Fruit fly (Drosophila melanogaster) whole organism, adult: ENCODE results near the gene Jon74E.

Experiments
- CG11617 ChIP-seq: fragments of 200-800 bp; sonication (Bioruptor generic); optimal IDR thresholded peaks from 2 replicates; lab custom pipeline; 2017; ENCODE audit warnings: mild to moderate bottlenecking, missing biosample characterization, missing genetic modification reagents, missing genetic modification characterization
- CG12768 ChIP-seq: fragments of 200-800 bp; sonication (Bioruptor generic); optimal IDR thresholded peaks from 2 replicates; lab custom pipeline; 2017; ENCODE audit warnings: missing biosample characterization, missing genetic modification characterization, mild to moderate bottlenecking, moderate library complexity, missing genetic modification reagents
- CG14711 ChIP-seq: fragments of 200-800 bp; sonication (Bioruptor generic); optimal IDR thresholded peaks from 2 replicates; lab custom pipeline; 2018; ENCODE audit warnings: missing biosample characterization, mild to moderate bottlenecking, missing genetic modification characterization, moderate library complexity
- CG1620 ChIP-seq: fragments of 200-800 bp; sonication (Bioruptor generic); optimal IDR thresholded peaks from 2 replicates; lab custom pipeline; 2016; ENCODE audit warnings: missing biosample characterization, missing genetic modification characterization
- CG33017 ChIP-seq: fragments of 200-800 bp; sonication (Bioruptor generic); optimal IDR thresholded peaks from 2 replicates; lab custom pipeline; 2018; ENCODE audit warnings: missing biosample characterization, mild to moderate bottlenecking, missing genetic modification characterization, moderate library complexity
- CG5204 ChIP-seq: fragments of 200-800 bp; sonication (Bioruptor generic); optimal IDR thresholded peaks from 2 replicates; lab custom pipeline; 2016; ENCODE audit warnings: missing biosample characterization, missing genetic modification characterization
- CG7045 ChIP-seq: fragments of 200-800 bp; sonication (Bioruptor generic); optimal IDR thresholded peaks from 2 replicates; lab custom pipeline; 2017; ENCODE audit warnings: missing biosample characterization, mild to moderate bottlenecking, missing genetic modification characterization
- CG7101 ChIP-seq: fragments of 200-800 bp; sonication (Bioruptor generic); optimal IDR thresholded peaks from 2 replicates; lab custom pipeline; 2018; ENCODE audit warnings: missing biosample characterization, mild to moderate bottlenecking, missing genetic modification characterization, moderate library complexity
- Clk ChIP-seq: fragments of 200-800 bp; sonication (Bioruptor generic); optimal IDR thresholded peaks from 2 replicates; lab custom pipeline; 2017; ENCODE audit warnings: missing biosample characterization, missing genetic modification characterization
- Crg-1 ChIP-seq: fragments of 200-800 bp; sonication (Bioruptor generic); optimal IDR thresholded peaks from 2 replicates; lab custom pipeline; 2016; ENCODE audit warnings: missing biosample characterization, missing genetic modification characterization
- Hr96 ChIP-seq: fragments of 200-800 bp; sonication (Bioruptor generic); optimal IDR thresholded peaks from 2 replicates; lab custom pipeline; 2016; ENCODE audit warnings: missing biosample characterization, missing genetic modification characterization
- Mnt ChIP-seq: fragments of 200-800 bp; sonication (Bioruptor generic); optimal IDR thresholded peaks from 2 replicates; lab custom pipeline; 2016; ENCODE audit warnings: missing biosample characterization, mild to moderate bottlenecking, missing genetic modification characterization
- bab1 ChIP-seq: fragments of 200-800 bp; sonication (Bioruptor generic); optimal IDR thresholded peaks from 3 replicates; lab custom pipeline; 2019; ENCODE audit warnings: missing biosample characterization, mild to moderate bottlenecking, missing genetic modification characterization, moderate library complexity
- cic ChIP-seq: fragments of 200-800 bp; sonication (Bioruptor generic); optimal IDR thresholded peaks from 2 replicates; lab custom pipeline; 2017; ENCODE audit warnings: missing biosample characterization, mild to moderate bottlenecking, missing genetic modification characterization, moderate library complexity
- cnc ChIP-seq, 2 experiments: fragments of >200 bp; optimal IDR thresholded peaks; 2 replicates each; lab custom pipeline; 2017
- kay ChIP-seq: fragments of 200-800 bp; sonication (Bioruptor generic); peaks from one replicate; lab custom pipeline; 2016; ENCODE audit warnings: missing biosample characterization, missing genetic modification characterization, borderline replicate concordance
- ovo ChIP-seq: fragments of 200-800 bp; sonication (Bioruptor generic); optimal IDR thresholded peaks from 2 replicates; lab custom pipeline; 2016; ENCODE audit warnings: missing biosample characterization, missing genetic modification characterization
- pad ChIP-seq: fragments of 200-800 bp; sonication (Bioruptor generic); optimal IDR thresholded peaks from 3 replicates; lab custom pipeline; 2017; ENCODE audit warnings: missing biosample characterization, missing genetic modification characterization, mild to moderate bottlenecking, moderate library complexity, missing genetic modification reagents
- tj ChIP-seq: fragments of 200-800 bp; sonication (Bioruptor generic); optimal IDR thresholded peaks from 3 replicates; lab custom pipeline; 2017; ENCODE audit warnings: missing biosample characterization, mild to moderate bottlenecking, missing genetic modification characterization, moderate library complexity
- toe ChIP-seq: fragments of 200-800 bp; sonication (Bioruptor generic); optimal IDR thresholded peaks from 2 replicates; lab custom pipeline; 2016; ENCODE audit warnings: missing biosample characterization, missing genetic modification characterization

Jon74E gene

DNA sequence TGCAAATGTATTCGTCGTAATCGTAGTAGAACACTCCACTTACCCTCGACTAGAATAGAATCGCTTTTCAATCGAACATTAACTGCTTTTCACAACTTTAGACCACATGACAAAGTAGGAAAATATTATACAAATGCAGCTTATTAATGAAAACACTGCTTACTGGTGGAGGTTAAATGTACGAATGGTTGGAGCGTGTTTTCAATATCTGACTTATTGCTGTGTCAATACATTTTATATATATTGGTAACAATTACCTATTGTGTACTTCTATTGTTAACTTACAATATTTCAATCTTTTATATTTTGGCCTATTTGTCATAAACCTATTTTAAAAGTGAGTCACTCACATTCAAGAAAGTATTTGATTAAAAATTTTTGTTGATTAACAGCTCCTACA lies 8.9 kb downstream of the Jon74E start:
- TF ChIP-seq cic (GFP tag; lab: Kevin White, UChicago) (peak; percentile 50), Hr96 (GFP tag; lab: Kevin White, UChicago) (no peak), kay (GFP tag; lab: Kevin White, UChicago) (peak; percentile 93)

DNA sequence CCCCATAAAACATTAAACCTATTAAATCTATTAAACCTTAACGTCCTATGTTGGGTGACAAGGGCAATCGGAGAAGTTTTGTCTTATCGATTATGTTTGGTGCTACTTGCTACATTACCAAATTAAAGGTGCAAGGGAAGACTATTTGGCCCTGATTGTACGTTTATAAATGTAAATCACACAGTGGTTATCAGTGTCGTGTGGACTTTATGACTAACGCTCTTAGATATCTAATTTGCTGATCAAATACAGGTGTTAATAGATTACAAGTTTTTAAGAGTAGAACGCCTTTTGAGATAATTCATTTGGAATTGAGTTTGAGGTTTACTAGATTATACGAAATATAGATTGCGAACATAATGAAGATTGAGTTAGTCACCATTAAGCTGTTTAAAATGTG lies 10.0 kb downstream of the Jon74E start:
- TF ChIP-seq cnc (optimal IDR thresholded peaks at IDR 0.05; lab: Kevin White, UChicago): no peak
- TF ChIP-seq cic (GFP tag; lab: Kevin White, UChicago): peak; percentile 4

DNA sequence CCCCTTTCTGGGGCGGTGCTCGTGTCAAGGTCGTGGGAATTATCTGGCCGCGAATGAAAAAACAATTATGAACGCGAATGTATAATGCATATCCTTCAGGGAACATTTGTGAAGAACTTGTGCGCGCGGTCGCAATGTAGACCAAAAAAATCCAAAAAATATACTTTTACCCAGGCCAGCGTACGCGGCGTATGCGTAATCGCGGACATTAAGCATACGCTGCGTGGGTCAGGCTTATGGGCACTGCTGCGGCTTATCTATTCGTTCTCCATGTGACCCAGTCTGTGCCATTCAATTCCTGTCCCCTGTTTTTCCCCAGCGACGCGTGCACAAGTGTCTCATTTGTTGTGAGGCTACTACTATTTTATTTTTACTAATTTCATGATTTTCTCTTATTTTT lies 10.7 kb downstream of the Jon74E start:
- TF ChIP-seq Mnt: no peak
- no peak for TF ChIP-seq CG7045 (GFP tag; lab: Kevin White, UChicago)
- no peak for TF ChIP-seq tj (GFP tag; lab: Kevin White, UChicago)
- TF ChIP-seq Clk (GFP tag; lab: Kevin White, UChicago): no peak
- no peak for TF ChIP-seq Crg-1
- no peak for TF ChIP-seq CG7101 (tag; lab: Kevin White, UChicago)
- TF ChIP-seq CG5204 (GFP tag; lab: Kevin White, UChicago): no peak
- TF ChIP-seq CG33017 (tag; lab: Kevin White, UChicago): no peak
- no peak for TF ChIP-seq cnc (optimal IDR thresholded peaks at IDR 0.05; lab: Kevin White, UChicago)
- TF ChIP-seq pad (GFP tag; lab: Kevin White, UChicago): no peak
- TF ChIP-seq CG14711 (tag; lab: Kevin White, UChicago): no peak
- TF ChIP-seq CG11617: no peak
- TF ChIP-seq bab1 (GFP tag; lab: Kevin White, UChicago): no peak
- TF ChIP-seq CG1620 (GFP tag; lab: Kevin White, UChicago): no peak

DNA sequence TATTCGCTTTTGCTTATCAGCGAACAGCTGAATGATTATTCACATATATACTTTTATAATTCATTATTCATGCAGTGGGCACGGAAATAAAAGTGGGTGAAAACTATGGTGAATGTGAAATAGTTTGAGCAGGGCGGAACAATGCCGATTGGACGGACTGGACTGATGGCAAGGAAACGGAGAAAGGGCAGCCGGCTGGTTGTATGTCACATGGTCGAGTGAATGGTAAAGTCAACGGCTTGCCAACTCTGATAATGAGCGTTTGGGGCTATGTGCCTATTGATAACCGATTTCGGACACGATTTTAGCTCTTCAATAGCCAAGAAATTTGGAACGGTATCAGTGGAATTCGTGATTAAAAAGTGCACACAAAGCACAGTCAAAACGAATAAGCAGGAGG lies 13.2 kb downstream of the Jon74E start:
- peak; percentile 11 for TF ChIP-seq kay (GFP tag; lab: Kevin White, UChicago)
- TF ChIP-seq CG11617: no peak
- no peak for TF ChIP-seq Mnt

DNA sequence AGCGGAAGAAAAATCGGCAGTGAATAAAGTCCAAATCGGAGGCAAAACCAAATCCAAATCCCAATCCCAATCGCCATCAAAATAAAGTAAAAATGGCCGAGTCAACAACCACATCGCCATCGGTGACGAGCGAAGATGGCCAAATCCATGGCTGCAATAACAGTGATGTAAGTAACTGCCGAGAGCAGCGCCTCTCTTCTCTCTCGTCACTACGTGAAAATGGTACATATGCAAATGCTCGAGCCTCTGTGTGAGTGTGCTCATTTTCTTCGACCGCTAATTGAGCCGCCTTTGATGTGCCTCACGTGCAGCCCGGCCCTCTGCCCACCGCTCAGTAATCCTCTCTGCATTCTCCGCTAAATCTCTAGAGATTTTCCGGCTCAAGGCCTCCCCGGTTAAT lies 14.5 kb downstream of the Jon74E start:
- no peak for TF ChIP-seq cnc (optimal IDR thresholded peaks at IDR 0.05; lab: Kevin White, UChicago)
- TF ChIP-seq CG1620 (GFP tag; lab: Kevin White, UChicago): no peak
- peak; percentile 71 for TF ChIP-seq kay (GFP tag; lab: Kevin White, UChicago)
- no peak for TF ChIP-seq CG5204 (GFP tag; lab: Kevin White, UChicago)
- TF ChIP-seq Hr96 (GFP tag; lab: Kevin White, UChicago): no peak
- TF ChIP-seq Crg-1: no peak

DNA sequence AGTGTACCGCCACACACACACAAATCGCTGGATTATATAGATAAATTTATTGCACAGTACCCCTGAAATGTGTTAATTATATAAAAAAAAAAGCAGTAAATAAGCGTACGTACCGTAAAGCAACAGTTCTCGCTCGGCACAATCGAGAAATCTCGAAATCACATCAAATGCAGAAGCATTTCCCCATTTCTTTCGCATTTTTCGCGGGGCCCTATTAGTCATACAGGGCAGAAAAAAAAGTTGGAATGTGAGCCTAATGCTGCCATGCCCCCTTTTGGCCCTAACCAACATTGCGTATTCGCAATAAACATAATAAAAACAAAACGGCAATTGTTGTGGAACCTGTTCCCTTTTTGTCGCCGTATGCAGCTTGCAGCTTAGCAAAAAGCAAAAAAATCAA lies 15.2 kb downstream of the Jon74E start:
- TF ChIP-seq kay (GFP tag; lab: Kevin White, UChicago) (peak; percentile 94), CG11617 (no peak), toe (GFP tag; lab: Kevin White, UChicago) (no peak), bab1 (GFP tag; lab: Kevin White, UChicago) (no peak), Crg-1 (no peak), CG7101 (tag; lab: Kevin White, UChicago) (no peak)

DNA sequence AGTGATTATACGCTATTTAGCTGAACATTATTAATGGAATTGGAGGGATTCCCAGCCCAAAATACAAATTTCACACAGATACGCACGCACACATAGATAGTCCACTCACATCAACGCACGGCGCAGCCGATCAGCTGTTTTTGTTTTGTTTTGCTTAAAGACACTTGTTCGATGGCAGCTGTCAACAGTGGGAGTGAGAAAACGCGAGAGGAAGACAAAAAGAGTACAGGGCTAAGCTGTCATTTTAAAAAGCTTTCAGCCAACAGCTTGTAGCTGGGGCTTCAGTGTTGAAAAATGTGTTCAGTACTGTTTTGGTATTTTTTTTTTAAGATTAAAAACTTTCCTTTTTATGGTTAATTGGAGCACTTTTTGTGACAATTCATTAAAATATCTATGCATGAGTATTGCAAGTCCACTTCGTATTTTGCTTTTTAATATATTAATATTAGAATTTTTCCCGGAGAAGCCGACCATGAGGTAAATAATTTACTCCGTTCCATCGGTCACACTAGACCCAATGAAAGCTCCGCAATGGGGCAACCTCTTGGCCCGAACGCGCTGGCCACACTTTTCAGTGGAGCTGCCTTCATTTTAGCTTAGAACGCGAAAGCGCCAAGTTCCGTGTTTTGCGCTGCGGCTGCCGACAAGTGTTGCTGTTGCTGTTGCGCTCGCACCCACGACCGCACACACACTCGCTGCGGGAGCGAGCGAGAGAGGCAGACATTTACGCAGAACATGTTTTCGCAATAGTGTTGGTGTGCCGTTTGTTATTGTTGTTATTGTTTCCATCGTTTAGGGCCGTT lies 15.8 kb downstream of the Jon74E start:
- peak; percentile 81 for TF ChIP-seq ovo (GFP tag; lab: Kevin White, UChicago)
- TF ChIP-seq cnc (optimal IDR thresholded peaks at IDR 0.05; lab: Kevin White, UChicago): no peak
- peak; percentile 42 for TF ChIP-seq CG33017 (tag; lab: Kevin White, UChicago)
- peak; percentile 88 for TF ChIP-seq CG11617
- peak; percentile 73 for TF ChIP-seq tj (GFP tag; lab: Kevin White, UChicago)
- peak; percentile 47 for TF ChIP-seq toe (GFP tag; lab: Kevin White, UChicago)
- TF ChIP-seq CG12768: peak; percentile 10
- peak; percentile 77 for TF ChIP-seq CG1620 (GFP tag; lab: Kevin White, UChicago)
- TF ChIP-seq Clk (GFP tag; lab: Kevin White, UChicago): peak; percentile 49
- peak; percentile 60 for TF ChIP-seq bab1 (GFP tag; lab: Kevin White, UChicago)
- peak; percentile 63 for TF ChIP-seq CG14711 (tag; lab: Kevin White, UChicago)
- peak; percentile 52 for TF ChIP-seq CG7045 (GFP tag; lab: Kevin White, UChicago)
- no peak for TF ChIP-seq kay (GFP tag; lab: Kevin White, UChicago)
- peak; percentile 87 for TF ChIP-seq cic (GFP tag; lab: Kevin White, UChicago)
- peak; percentile 52 for TF ChIP-seq Hr96 (GFP tag; lab: Kevin White, UChicago)
- peak; percentile 80 for TF ChIP-seq Crg-1
- TF ChIP-seq CG5204 (GFP tag; lab: Kevin White, UChicago): no peak
- TF ChIP-seq Mnt: peak; percentile 87
- TF ChIP-seq pad (GFP tag; lab: Kevin White, UChicago): peak; percentile 73
- TF ChIP-seq CG7101 (tag; lab: Kevin White, UChicago): peak; percentile 38
